Fruit fly (Drosophila melanogaster): ENCODE data around the gene CG9636.

Gene CG9636

dm6 chr3R:8240302-8240682 is 3.3 kb downstream of the CG9636 start, which contains the start of gene Ada2b (continued):
- TF ChIP-seq CG31365 (tag; optimal IDR thresholded peaks at IDR 0.05) (no peak), vfl (GFP tag; optimal IDR thresholded peaks at IDR 0.05) (no peak), CrebB (tag; optimal IDR thresholded peaks at IDR 0.05) (no peak), Myb (GFP tag; optimal IDR thresholded peaks at IDR 0.05) (no peak), CG9817 (tag; optimal IDR thresholded peaks at IDR 0.05) (no peak), CG3163 (GFP tag; optimal IDR thresholded peaks at IDR 0.05) (no peak), CG1832 (GFP tag; optimal IDR thresholded peaks at IDR 0.05) (no peak), rib (GFP tag; IDR thresholded peaks at IDR 0.05) (peak; percentile 32; the same call in 1 of the 2 replicates), exex (tag; optimal IDR thresholded peaks at IDR 0.05) (no peak), CG18476 (GFP tag; optimal IDR thresholded peaks at IDR 0.05) (no peak), jing (GFP tag; optimal IDR thresholded peaks at IDR 0.05) (no peak), CG12391 (tag; optimal IDR thresholded peaks at IDR 0.05) (no peak), CG6654 (GFP tag; optimal IDR thresholded peaks at IDR 0.05) (no peak), YL-1 (GFP tag; optimal IDR thresholded peaks at IDR 0.05) (peak; percentile 89), danr (GFP tag; IDR thresholded peaks at IDR 0.05) (no peak), CG6765 (GFP tag; optimal IDR thresholded peaks at IDR 0.05) (no peak), cwo (GFP tag; optimal IDR thresholded peaks at IDR 0.05) (no peak), Asciz (GFP tag; optimal IDR thresholded peaks at IDR 0.05) (no peak), Med (GFP tag) (peak; percentile 66), dmrt11E (tag; optimal IDR thresholded peaks at IDR 0.05) (no peak), Hr3 (GFP tag; optimal IDR thresholded peaks at IDR 0.05) (no peak), CG34422 (GFP tag; IDR thresholded peaks at IDR 0.05) (peak; percentile 49; the same call in 2 of the 3 replicates), trem (tag; optimal IDR thresholded peaks at IDR 0.05) (no peak), HmgD (GFP tag; optimal IDR thresholded peaks at IDR 0.05) (no peak), HLH54F (GFP tag; optimal IDR thresholded peaks at IDR 0.05) (no peak), CG4854 (GFP tag; optimal IDR thresholded peaks at IDR 0.05) (no peak), hb (GFP tag; IDR thresholded peaks at IDR 0.05; ENCODE audit: partially characterized antibody) (no peak), CG1602 (GFP tag; optimal IDR thresholded peaks at IDR 0.05) (no peak), fd96Cb (tag; optimal IDR thresholded peaks at IDR 0.05) (no peak), amos (GFP tag; IDR thresholded peaks at IDR 0.05; ENCODE audit: partially characterized antibody) (peak; percentile 45; the same call in 1 of the 2 replicates), D19A (tag; optimal IDR thresholded peaks at IDR 0.05) (no peak), Ets97D (GFP tag; optimal IDR thresholded peaks at IDR 0.05) (peak; percentile 7), stwl (tag; optimal IDR thresholded peaks at IDR 0.05) (peak; percentile 57), wor (GFP tag; IDR thresholded peaks at IDR 0.05) (no peak), tup (GFP tag; optimal IDR thresholded peaks at IDR 0.05) (no peak), Scr (GFP tag; IDR thresholded peaks at IDR 0.05; ENCODE audit: partially characterized antibody) (peak; percentile 45), HLHmδ (GFP tag; optimal IDR thresholded peaks at IDR 0.05) (no peak), Rfx (GFP tag; IDR thresholded peaks at IDR 0.05) (no peak), Nf-YC (tag; optimal IDR thresholded peaks at IDR 0.05) (no peak), zf30C (GFP tag; optimal IDR thresholded peaks at IDR 0.05) (no peak), toy (GFP tag; IDR thresholded peaks at IDR 0.05) (no peak), Sry-δ (GFP tag; optimal IDR thresholded peaks at IDR 0.05) (peak; percentile 18), B-H1 (GFP tag; IDR thresholded peaks at IDR 0.05) (no peak), HLH3B (GFP tag; IDR thresholded peaks at IDR 0.05) (no peak), chif (GFP tag; optimal IDR thresholded peaks at IDR 0.05) (no peak), Blimp-1 (GFP tag; optimal IDR thresholded peaks at IDR 0.05) (no peak), CG12236 (GFP tag; optimal IDR thresholded peaks at IDR 0.05) (no peak), CG32772 (GFP tag; IDR thresholded peaks at IDR 0.05) (no peak), CG14965 (GFP tag; optimal IDR thresholded peaks at IDR 0.05; ENCODE audit: borderline replicate concordance) (no peak), cad (GFP tag; optimal IDR thresholded peaks at IDR 0.05) (no peak), salm (tag; optimal IDR thresholded peaks at IDR 0.05) (no peak), Dip3 (GFP tag; optimal IDR thresholded peaks at IDR 0.05) (no peak)

Measured in whole organism, embryonic.